Worm (Caenorhabditis elegans) whole organism, L4/young adult: Measurements from ENCODE around the gene H04D03.6.

Source experiments
- W03F9.2 ChIP-seq: fragments of 150-350 bp; optimal IDR thresholded peaks from 2 replicates; lab custom pipeline; 2014; ENCODE audit warnings: missing biosample characterization, missing genetic modification characterization
- him-1 ChIP-seq: sonication (generic microtip); optimal IDR thresholded peaks from 2 replicates; lab custom pipeline; 2016; ENCODE audit warnings: missing genotype, missing genetic modification reagents, missing genetic modification characterization, missing compliant biosample characterization

DNA sequence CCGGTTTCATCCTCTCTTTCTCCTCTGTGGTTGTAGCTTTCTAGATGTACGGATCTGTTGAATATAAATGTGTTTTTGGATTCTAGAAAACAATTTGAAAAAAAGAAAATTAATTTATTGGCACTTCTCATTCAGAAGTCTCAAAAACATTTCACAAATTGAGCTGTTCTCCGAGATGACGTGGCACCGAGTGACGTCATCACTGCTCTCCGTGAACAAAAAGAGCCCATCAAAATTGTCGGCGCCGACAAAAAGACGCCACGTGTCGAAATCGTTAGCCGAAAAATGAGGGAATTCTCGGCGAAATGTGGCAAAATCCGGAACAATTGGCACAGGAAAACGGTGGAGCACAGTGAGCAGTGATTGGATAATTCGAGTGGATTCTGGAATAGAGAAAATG, 17.0 kb downstream of the H04D03.6 start:
- TF ChIP-seq him-1 (tag; lab: Kevin White, UChicago) (no peak), W03F9.2 (no peak)
